Worm (Caenorhabditis elegans): ENCODE measurements around the gene T13C2.7.
A peak's percentile ranks its signal among the peaks of the same experiment; 100 is the strongest.

T13C2.7 gene

DNA sequence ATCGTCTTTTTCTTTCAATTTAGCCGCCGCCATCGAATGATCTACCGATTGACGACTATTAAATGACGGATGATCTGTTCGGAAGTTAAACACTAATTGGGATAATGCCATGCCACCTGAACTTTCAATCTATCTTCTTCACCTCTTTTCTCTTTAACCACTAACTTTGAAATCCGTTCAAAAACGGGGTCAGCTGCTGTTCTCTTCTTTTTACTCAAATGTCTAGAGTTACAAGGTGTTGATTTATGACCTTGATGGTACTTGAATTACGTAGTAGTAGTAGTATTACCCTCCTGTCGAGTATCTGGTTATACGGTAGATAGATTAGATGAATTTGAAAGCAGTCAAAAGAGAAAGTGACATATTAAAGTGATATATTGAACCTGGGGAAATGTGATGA lies 41.9 kb downstream of the T13C2.7 start (continued):
- TF ChIP-seq unc-130 (tag; optimal IDR thresholded peaks at IDR 0.05), result peak; percentile 47
- no peak for TF ChIP-seq lin-35 (GFP tag; optimal IDR thresholded peaks at IDR 0.05)
- TF ChIP-seq efl-1 (optimal IDR thresholded peaks at IDR 0.05), result peak in 1 of 2 experiments; percentile 1
- TF ChIP-seq efl-1 (GFP tag; optimal IDR thresholded peaks at IDR 0.05 in 1 of 2), result no peak
- no peak for TF ChIP-seq nhr-12 (tag; optimal IDR thresholded peaks at IDR 0.05)
- TF ChIP-seq nhr-237 (tag; optimal IDR thresholded peaks at IDR 0.05), result no peak
- no peak for TF ChIP-seq nhr-11 (tag; optimal IDR thresholded peaks at IDR 0.05)
- TF ChIP-seq nhr-90 (tag; optimal IDR thresholded peaks at IDR 0.05; ENCODE audit: poor library complexity), result no peak
- TF ChIP-seq mef-2 (tag; optimal IDR thresholded peaks at IDR 0.05), result no peak
- TF ChIP-seq lin-13 (GFP tag; optimal IDR thresholded peaks at IDR 0.05), result no peak
- no peak for TF ChIP-seq nhr-47 (tag; optimal IDR thresholded peaks at IDR 0.05)
- no peak for TF ChIP-seq zag-1 (tag; optimal IDR thresholded peaks at IDR 0.05)
- TF ChIP-seq ceh-82 (tag; optimal IDR thresholded peaks at IDR 0.05), result no peak
- TF ChIP-seq jun-1 (tag; optimal IDR thresholded peaks at IDR 0.05), result no peak
- peak; percentile 8 for TF ChIP-seq nhr-77 (tag; optimal IDR thresholded peaks at IDR 0.05)
- no peak for TF ChIP-seq ztf-11 (tag; optimal IDR thresholded peaks at IDR 0.05)
- TF ChIP-seq blmp-1 (tag; optimal IDR thresholded peaks at IDR 0.05), result peak; percentile 88
- TF ChIP-seq nhr-28 (tag; optimal IDR thresholded peaks at IDR 0.05), result no peak
- no peak for TF ChIP-seq skn-1 (tag; optimal IDR thresholded peaks at IDR 0.05)
- TF ChIP-seq grh-1 (GFP tag; IDR thresholded peaks at IDR 0.05), result peak; percentile 37
- no peak for TF ChIP-seq C34B4.2 (tag; optimal IDR thresholded peaks at IDR 0.05)
- TF ChIP-seq ceh-63 (GFP tag; optimal IDR thresholded peaks at IDR 0.05), result no peak
- peak; percentile 96 for TF ChIP-seq nhr-85 (tag)
- TF ChIP-seq C16A3.4 (tag; optimal IDR thresholded peaks at IDR 0.05), result no peak
- no peak for TF ChIP-seq zip-4 (GFP tag; optimal IDR thresholded peaks at IDR 0.05)
- peak; percentile 78 for TF ChIP-seq lin-14 (GFP tag; optimal IDR thresholded peaks at IDR 0.05)
- no peak for TF ChIP-seq mab-9 (GFP tag; IDR thresholded peaks at IDR 0.05)
- TF ChIP-seq unc-86 (tag; optimal IDR thresholded peaks at IDR 0.05), result no peak
- TF ChIP-seq nhr-71 (tag; optimal IDR thresholded peaks at IDR 0.05), result peak; percentile 33
- no peak for TF ChIP-seq ets-5 (GFP tag; IDR thresholded peaks at IDR 0.05)
- TF ChIP-seq rnt-1 (tag; optimal IDR thresholded peaks at IDR 0.05), result peak; percentile 24
- TF ChIP-seq C04F5.9 (tag; optimal IDR thresholded peaks at IDR 0.05), result no peak

DNA sequence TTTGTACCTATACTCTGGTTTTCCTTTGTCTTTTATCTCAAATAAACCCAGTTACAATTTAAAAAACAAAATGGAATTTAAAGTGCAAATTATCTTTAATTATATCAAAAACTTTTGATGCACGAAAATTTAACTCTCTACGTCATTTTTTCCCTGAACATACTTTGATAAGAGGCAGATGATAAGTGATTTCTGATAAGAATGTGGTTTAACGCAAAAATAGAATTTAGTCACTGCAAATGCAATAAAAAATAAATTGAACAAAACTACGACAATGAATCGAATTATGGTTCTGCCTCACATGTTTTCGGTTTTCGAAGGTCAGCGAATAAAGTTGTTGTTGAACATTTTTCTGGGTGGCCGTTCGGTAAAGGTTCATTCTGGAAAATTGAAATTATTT lies 42.6 kb downstream of the T13C2.7 start:
- TF ChIP-seq ceh-82 (tag; optimal IDR thresholded peaks at IDR 0.05) (no peak), nhr-20 (tag; optimal IDR thresholded peaks at IDR 0.05) (peak; percentile 44), lin-39 (tag; optimal IDR thresholded peaks at IDR 0.05) (no peak), nhr-47 (tag; optimal IDR thresholded peaks at IDR 0.05) (no peak), lin-13 (GFP tag; optimal IDR thresholded peaks at IDR 0.05) (no peak), fkh-8 (tag; optimal IDR thresholded peaks at IDR 0.05) (no peak), lin-35 (GFP tag; optimal IDR thresholded peaks at IDR 0.05) (no peak), elt-3 (tag; optimal IDR thresholded peaks at IDR 0.05) (peak in 3 of 6 experiments; percentile 4 to 50 (median 33)), nhr-90 (tag; optimal IDR thresholded peaks at IDR 0.05; ENCODE audit: poor library complexity) (no peak), elt-2 (tag; optimal IDR thresholded peaks at IDR 0.05) (peak; percentile 80), nhr-11 (tag; optimal IDR thresholded peaks at IDR 0.05) (no peak), tlp-1 (tag; optimal IDR thresholded peaks at IDR 0.05) (peak; percentile 72)

DNA sequence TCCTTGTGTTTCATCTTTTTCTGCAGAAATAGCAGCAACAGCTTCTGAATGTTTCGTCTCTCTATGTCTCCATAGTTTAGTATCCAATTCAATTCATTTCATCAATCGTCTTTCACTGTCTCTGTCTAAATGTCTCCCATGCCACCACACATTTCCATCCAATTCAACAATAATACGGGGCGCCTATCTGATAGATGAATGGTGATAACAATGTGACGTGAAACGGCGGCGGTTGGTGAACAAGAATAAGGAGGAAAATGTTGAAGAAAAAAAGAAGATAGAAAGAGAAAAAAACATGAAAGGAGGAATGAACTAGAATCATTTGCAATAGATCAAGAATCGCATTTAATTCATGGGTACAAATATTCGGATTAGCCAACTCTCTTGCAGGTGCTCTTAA lies 43.1 kb downstream of the T13C2.7 start:
- TF ChIP-seq fos-1 (tag; optimal IDR thresholded peaks at IDR 0.05) (peak; percentile 31), dpl-1 (GFP tag; optimal IDR thresholded peaks at IDR 0.05) (peak in 2 of 3 experiments; percentile 7 to 10), egl-27 (tag; optimal IDR thresholded peaks at IDR 0.05) (peak; percentile 62 to 64), efl-3 (GFP tag; optimal IDR thresholded peaks at IDR 0.05) (peak; percentile 30), aha-1 (tag; optimal IDR thresholded peaks at IDR 0.05) (no peak), nhr-90 (tag; optimal IDR thresholded peaks at IDR 0.05; ENCODE audit: poor library complexity) (peak; percentile 13), nhr-28 (tag; optimal IDR thresholded peaks at IDR 0.05) (no peak), tbx-2 (tag; optimal IDR thresholded peaks at IDR 0.05) (peak; percentile 36), unc-30 (tag; optimal IDR thresholded peaks at IDR 0.05) (no peak), mep-1 (tag; optimal IDR thresholded peaks at IDR 0.05) (peak; percentile 69), pag-3 (tag; optimal IDR thresholded peaks at IDR 0.05; ENCODE audit: borderline replicate concordance, insufficient read depth) (peak; percentile 80), elt-3 (tag; optimal IDR thresholded peaks at IDR 0.05) (peak; percentile 14 to 89 (median 58)), ceh-88 (GFP tag; IDR thresholded peaks at IDR 0.05) (no peak), ets-5 (GFP tag; IDR thresholded peaks at IDR 0.05) (no peak), nhr-19 (GFP tag; conservative IDR thresholded peaks at IDR 0.05) (peak; percentile 42), nhr-71 (tag; optimal IDR thresholded peaks at IDR 0.05) (peak; percentile 78), ztf-11 (tag; optimal IDR thresholded peaks at IDR 0.05) (no peak), rnt-1 (tag; optimal IDR thresholded peaks at IDR 0.05) (peak; percentile 87), ceh-8 (GFP tag; optimal IDR thresholded peaks at IDR 0.05) (no peak)

Data from whole organism, L1 larva.